Worm (Caenorhabditis elegans) whole organism, young adult: ENCODE results near the gene gldi-4.
A peak's percentile ranks its signal among the peaks of the same experiment; 100 is the strongest.

Source experiments
- B0019.2 ChIP-seq: fragments of 200-800 bp; sonication (Bioruptor generic); conservative IDR thresholded peaks from 2 replicates; pipeline ENCODE4 v1.3.6; 2022; ENCODE audit warnings: missing genetic modification reagents, missing genetic modification characterization, missing compliant biosample characterization
- B0336.3 ChIP-seq: fragments of 200-800 bp; sonication (Bioruptor generic); IDR thresholded peaks from 2 replicates; pipeline ENCODE4 v1.3.6; 2022; ENCODE audit warnings: missing genetic modification characterization, missing compliant biosample characterization
- F23B12.7 ChIP-seq: sonication (generic microtip); optimal IDR thresholded peaks from 2 replicates; lab custom pipeline; 2017; ENCODE audit warnings: missing genetic modification characterization, mild to moderate bottlenecking, missing compliant biosample characterization, antibody characterized with exemption, moderate library complexity; ENCODE audit not compliant: insufficient read depth
- F55B11.4 ChIP-seq: sonication (generic microtip); optimal IDR thresholded peaks from 2 replicates; lab custom pipeline; 2016; ENCODE audit warnings: missing compliant biosample characterization, missing genetic modification characterization, borderline replicate concordance; ENCODE audit not compliant: insufficient read depth
- K12H6.12 ChIP-seq: fragments of 200-800 bp; sonication (Bioruptor generic); optimal IDR thresholded peaks from 2 replicates; lab custom pipeline; 2018; ENCODE audit warnings: mild to moderate bottlenecking, missing genetic modification characterization, missing compliant biosample characterization
- Y53F4B.3 ChIP-seq: fragments of 200-800 bp; sonication (Bioruptor generic); IDR thresholded peaks from 2 replicates; pipeline ENCODE4 v1.3.6; 2022; ENCODE audit warnings: missing genetic modification reagents, missing genetic modification characterization, missing compliant biosample characterization
- Y56A3A.18 ChIP-seq: fragments of 200-800 bp; sonication (Bioruptor generic); IDR thresholded peaks from 2 replicates; pipeline ENCODE4 v1.3.6; 2022; ENCODE audit warnings: missing genetic modification reagents, missing genetic modification characterization, missing compliant biosample characterization
- atf-7 ChIP-seq: sonication (generic microtip); optimal IDR thresholded peaks from 2 replicates; lab custom pipeline; 2017; ENCODE audit warnings: mild to moderate bottlenecking, missing genetic modification characterization, missing compliant biosample characterization
- athp-1 ChIP-seq: sonication (generic microtip); optimal IDR thresholded peaks from 2 replicates; lab custom pipeline; 2017; ENCODE audit warnings: mild to moderate bottlenecking, missing genetic modification characterization, missing compliant biosample characterization
- attf-3 ChIP-seq: fragments of 200-800 bp; sonication (Bioruptor generic); conservative IDR thresholded peaks from 2 replicates; pipeline ENCODE4 v1.3.6; 2022; ENCODE audit warnings: missing genetic modification reagents, missing genetic modification characterization, missing compliant biosample characterization
- attf-5 ChIP-seq: fragments of 200-800 bp; sonication (Bioruptor generic); optimal IDR thresholded peaks from 2 replicates; lab custom pipeline; 2018; ENCODE audit warnings: mild to moderate bottlenecking, missing genetic modification characterization, missing compliant biosample characterization
- attf-6 ChIP-seq: fragments of 200-800 bp; sonication (Bioruptor generic); IDR thresholded peaks from 2 replicates; pipeline ENCODE4 v1.3.6; 2022; ENCODE audit warnings: missing genetic modification reagents, missing genetic modification characterization, missing compliant biosample characterization
- bed-2 ChIP-seq: fragments of 200-800 bp; sonication (Bioruptor generic); IDR thresholded peaks from 2 replicates; pipeline ENCODE4 v1.3.6; 2022; ENCODE audit warnings: missing genetic modification reagents, missing genetic modification characterization, missing compliant biosample characterization
- ccch-3 ChIP-seq: fragments of 200-800 bp; sonication (Bioruptor generic); optimal IDR thresholded peaks from 2 replicates; lab custom pipeline; 2018; ENCODE audit warnings: mild to moderate bottlenecking, missing genetic modification characterization, missing compliant biosample characterization
- dpff-1 ChIP-seq: sonication (generic microtip); optimal IDR thresholded peaks from 2 replicates; lab custom pipeline; 2017; ENCODE audit warnings: mild to moderate bottlenecking, missing genetic modification characterization, missing compliant biosample characterization
- dpl-1 ChIP-seq: fragments of 150-350 bp; optimal IDR thresholded peaks from 2 replicates; lab custom pipeline; 2014; ENCODE audit warnings: missing biosample characterization, missing genetic modification reagents, missing genetic modification characterization
- egl-18 ChIP-seq: fragments of 200-800 bp; sonication (Bioruptor generic); IDR thresholded peaks from 2 replicates; pipeline ENCODE4 v1.3.6; 2022; ENCODE audit warnings: missing genetic modification reagents, missing genetic modification characterization, missing compliant biosample characterization
- egl-44 ChIP-seq: fragments of 200-800 bp; sonication (Bioruptor generic); IDR thresholded peaks from 2 replicates; pipeline ENCODE4 v1.3.6; 2022; ENCODE audit warnings: missing genetic modification reagents, missing genetic modification characterization, missing compliant biosample characterization
- ekl-4 ChIP-seq: fragments of 200-800 bp; sonication (Bioruptor generic); IDR thresholded peaks from 2 replicates; pipeline ENCODE4 v1.3.6; 2022; ENCODE audit warnings: missing genetic modification reagents, missing genetic modification characterization, missing compliant biosample characterization
- hlh-26 ChIP-seq: fragments of 200-800 bp; sonication (Bioruptor generic); conservative IDR thresholded peaks from 2 replicates; pipeline ENCODE4 v1.3.6; 2022; ENCODE audit warnings: missing genetic modification reagents, missing genetic modification characterization, missing compliant biosample characterization
- hmg-1.2 ChIP-seq: fragments of 200-800 bp; sonication (Bioruptor generic); IDR thresholded peaks from 2 replicates; pipeline ENCODE4 v1.3.6; 2022; ENCODE audit warnings: missing genetic modification reagents, missing genetic modification characterization, missing compliant biosample characterization
- hsf-1 ChIP-seq: fragments of 200-800 bp; sonication (Bioruptor generic); IDR thresholded peaks from 2 replicates; pipeline ENCODE4 v1.3.6; 2022; ENCODE audit warnings: missing genetic modification reagents, missing genetic modification characterization, missing compliant biosample characterization
- lag-1 ChIP-seq: fragments of 200-800 bp; sonication (Bioruptor generic); IDR thresholded peaks from 2 replicates; pipeline ENCODE4 v1.3.6; 2022; ENCODE audit warnings: missing genetic modification reagents, missing genetic modification characterization, missing compliant biosample characterization
- let-526 ChIP-seq: fragments of 200-800 bp; sonication (Bioruptor generic); IDR thresholded peaks from 2 replicates; pipeline ENCODE4 v1.3.6; 2022; ENCODE audit warnings: missing genetic modification reagents, missing genetic modification characterization, missing compliant biosample characterization
- let-607 ChIP-seq, 2 experiments: fragments of 200-800 bp in 1 of 2; sonication (Bioruptor generic) in 1 of 2; sonication (generic microtip) in 1 of 2; optimal IDR thresholded peaks; 2 replicates each; lab custom pipeline; 2016 to 2018; ENCODE audit warnings: mild to moderate bottlenecking in 2 of 2, missing compliant biosample characterization in 2 of 2, missing genetic modification characterization in 2 of 2, moderate library complexity in 2 of 2, missing genotype in 1 of 2
- lin-35 ChIP-seq, 3 experiments: fragments of 150-350 bp in 2 of 3; sonication (generic microtip) in 1 of 3; optimal IDR thresholded peaks; 2 replicates each; lab custom pipeline; 2014 to 2018; ENCODE audit warnings: missing biosample characterization in 3 of 3, missing genetic modification characterization in 3 of 3, missing genetic modification reagents in 3 of 3
- lin-54 ChIP-seq: fragments of 200-800 bp; sonication (Bioruptor generic); optimal IDR thresholded peaks from 2 replicates; lab custom pipeline; 2018; ENCODE audit warnings: mild to moderate bottlenecking, missing genetic modification characterization, missing compliant biosample characterization
- madf-3 ChIP-seq: fragments of 200-800 bp; sonication (Bioruptor generic); IDR thresholded peaks from 2 replicates; pipeline ENCODE4 v1.3.6; 2022; ENCODE audit warnings: missing genetic modification reagents, missing genetic modification characterization, missing compliant biosample characterization
- nfyb-1 ChIP-seq: fragments of 200-800 bp; sonication (Bioruptor generic); IDR thresholded peaks from 2 replicates; pipeline ENCODE4 v1.3.6; 2022; ENCODE audit warnings: missing genetic modification reagents, missing genetic modification characterization, missing compliant biosample characterization
- nhr-179 ChIP-seq: sonication (generic microtip); optimal IDR thresholded peaks from 2 replicates; lab custom pipeline; 2016; ENCODE audit warnings: mild to moderate bottlenecking, missing genetic modification characterization, missing compliant biosample characterization
- nhr-80 ChIP-seq: sonication (generic microtip); optimal IDR thresholded peaks from 2 replicates; lab custom pipeline; 2016; ENCODE audit warnings: missing genetic modification characterization, missing compliant biosample characterization
- pbrm-1 ChIP-seq: fragments of 200-800 bp; sonication (Bioruptor generic); IDR thresholded peaks from 2 replicates; pipeline ENCODE4 v1.3.6; 2022; ENCODE audit warnings: missing genetic modification reagents, missing genetic modification characterization, missing compliant biosample characterization
- pha-4 ChIP-seq: fragments of 150-350 bp; sonication (generic microtip); optimal IDR thresholded peaks from 2 replicates; lab custom pipeline; 2014; ENCODE audit warnings: missing biosample characterization, missing genetic modification reagents, missing genetic modification characterization
- rcor-1 ChIP-seq: fragments of 200-800 bp; sonication (Bioruptor generic); IDR thresholded peaks from 2 replicates; pipeline ENCODE4 v1.3.6; 2022; ENCODE audit warnings: missing genetic modification reagents, missing genetic modification characterization, missing compliant biosample characterization
- rpc-1 ChIP-seq, 2 experiments: fragments of 150-350 bp in 1 of 2; sonication (generic microtip) in 1 of 2; optimal IDR thresholded peaks; 2 replicates each; lab custom pipeline; 2014 to 2018; ENCODE audit warnings: missing biosample characterization in 1 of 2, missing genetic modification characterization in 1 of 2, missing genetic modification reagents in 1 of 2, missing genotype in 1 of 2
- sea-2 ChIP-seq: fragments of 200-800 bp; sonication (Bioruptor generic); IDR thresholded peaks from 2 replicates; pipeline ENCODE4 v1.3.6; 2022; ENCODE audit warnings: missing genetic modification characterization, missing compliant biosample characterization
- snpc-1.1 ChIP-seq: sonication (generic microtip); optimal IDR thresholded peaks from 2 replicates; lab custom pipeline; 2017; ENCODE audit warnings: missing genetic modification characterization, mild to moderate bottlenecking, missing compliant biosample characterization, antibody characterized with exemption, moderate library complexity, missing genotype, missing genetic modification reagents; ENCODE audit not compliant: insufficient read depth
- snpc-4 ChIP-seq, 5 experiments: fragments of 150-350 bp in 1 of 5; sonication (generic microtip) in 4 of 5; optimal IDR thresholded peaks; 2 replicates each; lab custom pipeline; 2014 to 2018; ENCODE audit warnings: missing genetic modification characterization in 5 of 5, missing biosample characterization in 3 of 5, antibody characterized with exemption in 2 of 5, mild to moderate bottlenecking in 2 of 5, missing compliant biosample characterization in 2 of 5, missing genotype in 2 of 5, moderate library complexity in 2 of 5, missing genetic modification reagents in 1 of 5
- tbp1 ChIP-seq: fragments of 200-800 bp; sonication (Bioruptor generic); optimal IDR thresholded peaks from 2 replicates; lab custom pipeline; 2018; ENCODE audit warnings: mild to moderate bottlenecking, missing genetic modification characterization, missing compliant biosample characterization
- tlf-1 ChIP-seq: fragments of 200-800 bp; sonication (Bioruptor generic); optimal IDR thresholded peaks from 2 replicates; lab custom pipeline; 2018; ENCODE audit warnings: mild to moderate bottlenecking, missing genetic modification characterization, missing compliant biosample characterization
- unc-130 ChIP-seq: sonication (generic microtip); optimal IDR thresholded peaks from 2 replicates; lab custom pipeline; 2016; ENCODE audit warnings: missing genetic modification reagents, missing genetic modification characterization, missing compliant biosample characterization
- xnd-1 ChIP-seq: sonication (generic microtip); optimal IDR thresholded peaks from 2 replicates; lab custom pipeline; 2016; ENCODE audit warnings: missing genotype, missing genetic modification reagents, missing genetic modification characterization, missing compliant biosample characterization
- zim-3 ChIP-seq: sonication (generic microtip); optimal IDR thresholded peaks from 2 replicates; lab custom pipeline; 2017; ENCODE audit warnings: mild to moderate bottlenecking, missing genetic modification characterization, moderate library complexity, missing compliant biosample characterization
- ztf-25 ChIP-seq: fragments of 200-800 bp; sonication (Bioruptor generic); IDR thresholded peaks from 2 replicates; pipeline ENCODE4 v1.3.6; 2022; ENCODE audit warnings: missing genetic modification reagents, missing genetic modification characterization, missing compliant biosample characterization
- ztf-28 ChIP-seq: fragments of 200-800 bp; sonication (Bioruptor generic); IDR thresholded peaks from 2 replicates; pipeline ENCODE4 v1.3.6; 2022; ENCODE audit warnings: missing genetic modification reagents, missing genetic modification characterization, missing compliant biosample characterization

The gldi-4 gene

ce11 chrIV:7039476-7040261 is 22.2 kb downstream of the gldi-4 start, which contains the start of the genes cogc-2 and klp-18 (continued):
- peak; percentile 88 for TF ChIP-seq B0336.3 (GFP tag; lab: Robert Waterston, UW)
- TF ChIP-seq egl-18: no peak
- peak; percentile 84 for TF ChIP-seq dpl-1
- TF ChIP-seq attf-5 (GFP tag; lab: Kevin White, UChicago): peak; percentile 84
- peak; percentile 20 for TF ChIP-seq K12H6.12 (tag; lab: Kevin White, UChicago)
- peak; percentile 72 for TF ChIP-seq F23B12.7 (tag; lab: Kevin White, UChicago)
- peak; percentile 73; the same call in 1 of the 2 replicates for TF ChIP-seq rcor-1 (GFP tag; lab: Robert Waterston, UW)
- peak; percentile 87 for TF ChIP-seq attf-6
- TF ChIP-seq let-607 (tag; optimal IDR thresholded peaks at IDR 0.05; lab: Kevin White, UChicago): peak; percentile 69 to 79
- no peak for TF ChIP-seq let-526 (GFP tag; lab: Robert Waterston, UW)
- no peak for TF ChIP-seq dpff-1 (tag; lab: Kevin White, UChicago)
- peak; percentile 67 for TF ChIP-seq pha-4
- TF ChIP-seq snpc-4 (GFP tag; optimal IDR thresholded peaks at IDR 0.05; lab: Kevin White, UChicago): peak; percentile 57
- TF ChIP-seq snpc-4 (tag; optimal IDR thresholded peaks at IDR 0.05; lab: Kevin White, UChicago): peak; percentile 2 to 89 (median 82)
- peak; percentile 85 for TF ChIP-seq lin-54
- TF ChIP-seq snpc-1.1 (tag; lab: Kevin White, UChicago): peak; percentile 22
- peak; percentile 100 for TF ChIP-seq xnd-1 (tag; lab: Kevin White, UChicago)
- TF ChIP-seq hlh-26 (GFP tag; lab: Robert Waterston, UW): no peak
- TF ChIP-seq zim-3 (tag; lab: Kevin White, UChicago): no peak
- TF ChIP-seq ztf-28 (GFP tag; lab: Robert Waterston, UW): peak; percentile 77
- 0 out of 2 replicates have a peak, but pooled peaks have one; percentile 32 for TF ChIP-seq attf-3
- TF ChIP-seq hsf-1 (GFP tag; lab: Robert Waterston, UW): peak; percentile 89
- peak; percentile 78 for TF ChIP-seq Y53F4B.3
- TF ChIP-seq nfyb-1 (GFP tag; lab: Robert Waterston, UW): peak; percentile 57; the same call in 1 of the 2 replicates
- TF ChIP-seq rpc-1 (optimal IDR thresholded peaks at IDR 0.05; lab: Kevin White, UChicago): peak; percentile 35
- TF ChIP-seq rpc-1 (tag; optimal IDR thresholded peaks at IDR 0.05; lab: Kevin White, UChicago): no peak
- TF ChIP-seq egl-44 (GFP tag; lab: Robert Waterston, UW): no peak
- peak; percentile 78 for TF ChIP-seq athp-1 (tag; lab: Kevin White, UChicago)
- TF ChIP-seq tbp1 (GFP tag; lab: Kevin White, UChicago): peak; percentile 62
- TF ChIP-seq unc-130 (GFP tag; lab: Kevin White, UChicago): peak; percentile 85
- peak; percentile 88 for TF ChIP-seq ekl-4 (GFP tag; lab: Robert Waterston, UW)
- peak; percentile 94 for TF ChIP-seq tlf-1 (GFP tag; lab: Kevin White, UChicago)
- TF ChIP-seq nhr-80: peak; percentile 45
- peak; percentile 52 for TF ChIP-seq hmg-1.2
- TF ChIP-seq bed-2 (GFP tag; lab: Robert Waterston, UW): no peak
- peak in 2 of 3 experiments; percentile 71 to 84 for TF ChIP-seq lin-35 (GFP tag; optimal IDR thresholded peaks at IDR 0.05; lab: Kevin White, UChicago)
- no peak for TF ChIP-seq atf-7 (tag; lab: Kevin White, UChicago)
- peak; percentile 58; the same call in 1 of the 2 replicates for TF ChIP-seq pbrm-1
- TF ChIP-seq ztf-25 (GFP tag; lab: Robert Waterston, UW): 0 out of 2 replicates have a peak, but pooled peaks have one; percentile 23
- peak; percentile 94 for TF ChIP-seq madf-3 (GFP tag; lab: Robert Waterston, UW)
- TF ChIP-seq nhr-179: no peak
- no peak for TF ChIP-seq lag-1 (GFP tag; lab: Robert Waterston, UW)
- no peak for TF ChIP-seq F55B11.4 (tag; lab: Kevin White, UChicago)
- no peak for TF ChIP-seq Y56A3A.18 (GFP tag; lab: Robert Waterston, UW)
- peak; percentile 86 for TF ChIP-seq B0019.2 (GFP tag; lab: Robert Waterston, UW)
- no peak for TF ChIP-seq sea-2 (GFP tag; lab: Robert Waterston, UW)
- no peak for TF ChIP-seq ccch-3
